Worm (Caenorhabditis elegans) whole organism, young adult: Measurements from ENCODE around the gene cpr-3.

ENCODE experiments used
- F22D6.2 ChIP-seq: sonication (generic microtip); optimal IDR thresholded peaks from 2 replicates; lab custom pipeline; 2016; ENCODE audit warnings: mild to moderate bottlenecking, missing genetic modification characterization, missing compliant biosample characterization
- F49E8.2 ChIP-seq: sonication (generic microtip); optimal IDR thresholded peaks from 3 replicates; lab custom pipeline; 2017; ENCODE audit warnings: missing genetic modification characterization, mild to moderate bottlenecking, missing compliant biosample characterization, antibody characterized with exemption, moderate library complexity; ENCODE audit not compliant: insufficient read depth
- ZK185.1 ChIP-seq: sonication (generic microtip); optimal IDR thresholded peaks from 2 replicates; lab custom pipeline; 2016; ENCODE audit warnings: mild to moderate bottlenecking, missing genetic modification characterization, missing compliant biosample characterization; ENCODE audit not compliant: poor library complexity, severe bottlenecking
- akir-1 ChIP-seq: fragments of 200-800 bp; sonication (Bioruptor generic); optimal IDR thresholded peaks from 2 replicates; lab custom pipeline; 2018; ENCODE audit warnings: mild to moderate bottlenecking, missing genetic modification characterization, moderate library complexity, missing compliant biosample characterization
- ama-1 ChIP-seq, 3 experiments: fragments of 150-350 bp in 1 of 3; sonication (generic microtip) in 2 of 3; optimal IDR thresholded peaks; 2 replicates each; lab custom pipeline; 2014 to 2018; ENCODE audit warnings: missing biosample characterization in 2 of 3, missing genetic modification characterization in 2 of 3, missing genetic modification reagents in 2 of 3
- cebp-2 ChIP-seq: fragments of 200-800 bp; sonication (Bioruptor generic); IDR thresholded peaks from 2 replicates; pipeline ENCODE4 v1.3.6; 2022; ENCODE audit warnings: missing genetic modification characterization, missing compliant biosample characterization
- ceh-58 ChIP-seq: fragments of 200-800 bp; sonication (Bioruptor generic); IDR thresholded peaks from 2 replicates; pipeline ENCODE4 v1.3.6; 2022; ENCODE audit warnings: missing genetic modification characterization, missing compliant biosample characterization
- lsy-27 ChIP-seq: sonication (generic microtip); optimal IDR thresholded peaks from 2 replicates; lab custom pipeline; 2017; ENCODE audit warnings: missing genetic modification characterization, mild to moderate bottlenecking, missing compliant biosample characterization, antibody characterized with exemption, missing genotype, borderline replicate concordance; ENCODE audit not compliant: insufficient read depth
- madf-3 ChIP-seq: fragments of 200-800 bp; sonication (Bioruptor generic); IDR thresholded peaks from 2 replicates; pipeline ENCODE4 v1.3.6; 2022; ENCODE audit warnings: missing genetic modification reagents, missing genetic modification characterization, missing compliant biosample characterization
- madf-6 ChIP-seq: fragments of 200-800 bp; sonication (Bioruptor generic); IDR thresholded peaks from 2 replicates; pipeline ENCODE4 v1.3.6; 2022; ENCODE audit warnings: missing genetic modification reagents, missing genetic modification characterization, missing compliant biosample characterization
- nfya-1 ChIP-seq: sonication (generic microtip); optimal IDR thresholded peaks from 2 replicates; lab custom pipeline; 2017; ENCODE audit warnings: antibody characterized with exemption, missing compliant biosample characterization, missing genetic modification characterization, borderline replicate concordance; ENCODE audit not compliant: insufficient read depth
- snpc-4 ChIP-seq, 5 experiments: fragments of 150-350 bp in 1 of 5; sonication (generic microtip) in 4 of 5; optimal IDR thresholded peaks; 2 replicates each; lab custom pipeline; 2014 to 2018; ENCODE audit warnings: missing genetic modification characterization in 5 of 5, missing biosample characterization in 3 of 5, antibody characterized with exemption in 2 of 5, mild to moderate bottlenecking in 2 of 5, missing compliant biosample characterization in 2 of 5, missing genotype in 2 of 5, moderate library complexity in 2 of 5, missing genetic modification reagents in 1 of 5
- sptf-2 ChIP-seq: fragments of 200-800 bp; sonication (Bioruptor generic); optimal IDR thresholded peaks from 2 replicates; lab custom pipeline; 2018; ENCODE audit warnings: mild to moderate bottlenecking, missing genetic modification characterization, missing compliant biosample characterization
- tbp1 ChIP-seq: fragments of 200-800 bp; sonication (Bioruptor generic); optimal IDR thresholded peaks from 2 replicates; lab custom pipeline; 2018; ENCODE audit warnings: mild to moderate bottlenecking, missing genetic modification characterization, missing compliant biosample characterization

ce11 chrV:15341404-15341803 lies 42.9 kb upstream of the cpr-3 start, which contains the start of gene clec-229:
- TF ChIP-seq cebp-2, result no peak
- TF ChIP-seq akir-1 (GFP tag; lab: Kevin White, UChicago), result no peak
- TF ChIP-seq F49E8.2 (tag; lab: Kevin White, UChicago), result no peak
- TF ChIP-seq snpc-4 (GFP tag; optimal IDR thresholded peaks at IDR 0.05; lab: Kevin White, UChicago), result no peak
- TF ChIP-seq snpc-4 (tag; optimal IDR thresholded peaks at IDR 0.05; lab: Kevin White, UChicago), result no peak
- TF ChIP-seq sptf-2 (GFP tag; lab: Kevin White, UChicago), result no peak
- no peak for TF ChIP-seq ZK185.1 (tag; lab: Kevin White, UChicago)
- no peak for TF ChIP-seq ama-1 (optimal IDR thresholded peaks at IDR 0.05; lab: Kevin White, UChicago)
- no peak for TF ChIP-seq ama-1 (GFP tag; optimal IDR thresholded peaks at IDR 0.05; lab: Kevin White, UChicago)
- no peak for TF ChIP-seq ceh-58
- no peak for TF ChIP-seq madf-6 (GFP tag; lab: Robert Waterston, UW)
- TF ChIP-seq madf-3 (GFP tag; lab: Robert Waterston, UW), result no peak
- no peak for TF ChIP-seq tbp1 (GFP tag; lab: Kevin White, UChicago)
- no peak for TF ChIP-seq F22D6.2 (tag; lab: Kevin White, UChicago)
- no peak for TF ChIP-seq nfya-1 (tag; lab: Kevin White, UChicago)
- TF ChIP-seq lsy-27 (tag; lab: Kevin White, UChicago), result no peak
